Worm (Caenorhabditis elegans) whole organism, L3 larva: Measurements from ENCODE around the gene clec-250.

ENCODE experiments used
- ama-1 ChIP-seq: fragments of 150-350 bp; optimal IDR thresholded peaks from 2 replicates; lab custom pipeline; 2018
- elt-1 ChIP-seq: fragments of 150-350 bp; optimal IDR thresholded peaks from 2 replicates; lab custom pipeline; 2014; ENCODE audit warnings: missing biosample characterization, missing genetic modification characterization
- elt-2 ChIP-seq: sonication (generic microtip); optimal IDR thresholded peaks from 2 replicates; lab custom pipeline; 2016; ENCODE audit warnings: missing genetic modification reagents, mild to moderate bottlenecking, missing genetic modification characterization, missing compliant biosample characterization
- jun-1 ChIP-seq: fragments of 150-350 bp; optimal IDR thresholded peaks from 2 replicates; lab custom pipeline; 2014; ENCODE audit warnings: missing biosample characterization, missing genetic modification reagents, missing genetic modification characterization
- nfya-1 ChIP-seq: sonication (generic microtip); optimal IDR thresholded peaks from 2 replicates; lab custom pipeline; 2017; ENCODE audit warnings: missing genetic modification characterization, mild to moderate bottlenecking, missing compliant biosample characterization, antibody characterized with exemption, moderate library complexity; ENCODE audit not compliant: insufficient read depth
- nhr-11 ChIP-seq: fragments of 150-350 bp; optimal IDR thresholded peaks from 2 replicates; lab custom pipeline; 2014; ENCODE audit warnings: missing biosample characterization, missing genetic modification characterization
- nhr-12 ChIP-seq: fragments of 150-350 bp; optimal IDR thresholded peaks from 2 replicates; lab custom pipeline; 2014; ENCODE audit warnings: missing biosample characterization, missing genetic modification characterization
- nhr-23 ChIP-seq: fragments of 150-350 bp; optimal IDR thresholded peaks from 2 replicates; lab custom pipeline; 2014; ENCODE audit warnings: missing biosample characterization, missing genetic modification reagents, missing genetic modification characterization
- nhr-28 ChIP-seq: fragments of 150-350 bp; optimal IDR thresholded peaks from 2 replicates; lab custom pipeline; 2014; ENCODE audit warnings: missing biosample characterization, missing genetic modification characterization
- nhr-76 ChIP-seq: fragments of 150-350 bp; sonication (generic microtip); optimal IDR thresholded peaks from 5 replicates; lab custom pipeline; 2014; ENCODE audit warnings: missing biosample characterization, missing genetic modification characterization
- pha-4 ChIP-seq: fragments of 150-350 bp; optimal IDR thresholded peaks from 2 replicates; lab custom pipeline; 2014; ENCODE audit warnings: missing biosample characterization, missing genetic modification reagents, missing genetic modification characterization
- pqm-1 ChIP-seq: fragments of 150-350 bp; optimal IDR thresholded peaks from 2 replicates; lab custom pipeline; 2017; ENCODE audit warnings: missing biosample characterization, missing genetic modification characterization, inconsistent platforms
- unc-39 ChIP-seq: sonication (generic microtip); optimal IDR thresholded peaks from 4 replicates; lab custom pipeline; 2017; ENCODE audit warnings: missing biosample characterization, missing genetic modification characterization
- ztf-11 ChIP-seq: fragments of 150-350 bp; optimal IDR thresholded peaks from 2 replicates; lab custom pipeline; 2014; ENCODE audit warnings: missing biosample characterization, missing genetic modification characterization

DNA sequence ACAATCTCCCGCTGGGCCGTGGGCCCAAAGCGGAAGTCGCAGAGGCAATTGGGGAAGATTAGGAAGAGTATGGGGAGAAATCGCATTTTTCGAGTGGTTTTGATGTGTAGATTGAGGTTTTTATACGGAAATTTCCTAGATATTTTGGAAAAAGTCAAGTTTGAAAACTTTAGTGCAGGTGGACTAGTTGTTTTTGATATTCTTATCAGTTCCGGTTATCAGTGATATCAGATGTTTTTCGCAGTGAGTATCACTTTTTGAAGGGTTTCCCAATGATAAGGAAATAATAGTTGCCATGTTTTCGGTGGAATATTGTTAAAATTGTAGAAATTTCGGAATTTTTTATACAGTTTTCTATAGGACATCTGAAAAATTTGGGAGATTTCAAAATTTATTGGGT lies 7.6 kb downstream of the clec-250 start, which contains the start of gene scl-20:
- TF ChIP-seq ama-1 (lab: Kevin White, UChicago) (no peak), nhr-76 (tag; lab: Kevin White, UChicago) (no peak), unc-39 (tag; lab: Kevin White, UChicago) (no peak), ztf-11 (tag; lab: Kevin White, UChicago) (no peak), elt-1 (no peak), nfya-1 (tag; lab: Kevin White, UChicago) (no peak), nhr-12 (tag; lab: Kevin White, UChicago) (no peak), pqm-1 (tag; lab: Kevin White, UChicago) (no peak), nhr-23 (tag; lab: Kevin White, UChicago) (no peak), elt-2 (tag; lab: Kevin White, UChicago) (no peak), nhr-11 (tag; lab: Kevin White, UChicago) (no peak), nhr-28 (no peak), pha-4 (tag; lab: Kevin White, UChicago) (no peak), jun-1 (tag; lab: Kevin White, UChicago) (no peak)
